Worm (Caenorhabditis elegans) whole organism, midembryonic: ENCODE data around the gene lipl-7.

ENCODE experiments used
- T22C8.4 ChIP-seq: fragments of 200-800 bp; sonication (Bioruptor generic); IDR thresholded peaks from 2 replicates; pipeline ENCODE4 v1.3.6; 2022; ENCODE audit warnings: missing genetic modification characterization, missing compliant biosample characterization
- cog-1 ChIP-seq: sonication (generic microtip); optimal IDR thresholded peaks from 2 replicates; lab custom pipeline; 2016; ENCODE audit warnings: missing genetic modification characterization, missing compliant biosample characterization
- flt-1 ChIP-seq: fragments of 200-800 bp; sonication (Bioruptor generic); IDR thresholded peaks from 2 replicates; pipeline ENCODE4 v1.3.6; 2022; ENCODE audit warnings: missing genetic modification characterization, missing compliant biosample characterization
- med-1 ChIP-seq: sonication (generic microtip); optimal IDR thresholded peaks from 2 replicates; lab custom pipeline; 2017; ENCODE audit warnings: missing genetic modification characterization, mild to moderate bottlenecking, missing compliant biosample characterization, antibody characterized with exemption, missing genetic modification reagents; ENCODE audit not compliant: insufficient read depth
- ref-1 ChIP-seq: fragments of 200-800 bp; sonication (Bioruptor generic); conservative IDR thresholded peaks from 2 replicates; pipeline ENCODE4 v1.3.6; 2022; ENCODE audit warnings: missing genetic modification reagents, missing genetic modification characterization, missing compliant biosample characterization
- ztf-23 ChIP-seq: fragments of 200-800 bp; sonication (Bioruptor generic); IDR thresholded peaks from 2 replicates; pipeline ENCODE4 v1.3.6; 2022; ENCODE audit warnings: missing genetic modification reagents, missing genetic modification characterization, missing compliant biosample characterization
- ztf-29 ChIP-seq: fragments of 200-800 bp; sonication (Bioruptor generic); IDR thresholded peaks from 2 replicates; pipeline ENCODE4 v1.3.6; 2022; ENCODE audit warnings: missing genetic modification reagents, missing genetic modification characterization, missing compliant biosample characterization

ce11 chrIV:10227534-10227933 is 14.1 kb downstream of the lipl-7 start, which contains the start of gene F01G10.6:
- TF ChIP-seq ref-1 (GFP tag; lab: Robert Waterston, UW) = no peak
- TF ChIP-seq cog-1 = no peak
- no peak for TF ChIP-seq med-1
- TF ChIP-seq T22C8.4 (GFP tag; lab: Robert Waterston, UW) = no peak
- TF ChIP-seq ztf-29 (GFP tag; lab: Robert Waterston, UW) = no peak
- no peak for TF ChIP-seq flt-1 (GFP tag; lab: Robert Waterston, UW)
- no peak for TF ChIP-seq ztf-23 (GFP tag; lab: Robert Waterston, UW)
